Worm (Caenorhabditis elegans) whole organism, midembryonic: Measurements from ENCODE around the gene F19C7.8.
A peak's percentile ranks its signal among the peaks of the same experiment; 100 is the strongest.

Experiments
- T22C8.4 ChIP-seq: fragments of 200-800 bp; sonication (Bioruptor generic); IDR thresholded peaks from 2 replicates; pipeline ENCODE4 v1.3.6; 2022; ENCODE audit warnings: missing genetic modification characterization, missing compliant biosample characterization
- cog-1 ChIP-seq: sonication (generic microtip); optimal IDR thresholded peaks from 2 replicates; lab custom pipeline; 2016; ENCODE audit warnings: missing genetic modification characterization, missing compliant biosample characterization
- flt-1 ChIP-seq: fragments of 200-800 bp; sonication (Bioruptor generic); IDR thresholded peaks from 2 replicates; pipeline ENCODE4 v1.3.6; 2022; ENCODE audit warnings: missing genetic modification characterization, missing compliant biosample characterization
- klf-2 ChIP-seq: fragments of 200-800 bp; sonication (Bioruptor generic); conservative IDR thresholded peaks from 2 replicates; pipeline ENCODE4 v1.3.6; 2022; ENCODE audit warnings: missing genetic modification reagents, missing genetic modification characterization, missing compliant biosample characterization
- med-1 ChIP-seq: sonication (generic microtip); optimal IDR thresholded peaks from 2 replicates; lab custom pipeline; 2017; ENCODE audit warnings: missing genetic modification characterization, mild to moderate bottlenecking, missing compliant biosample characterization, antibody characterized with exemption, missing genetic modification reagents; ENCODE audit not compliant: insufficient read depth
- ref-1 ChIP-seq: fragments of 200-800 bp; sonication (Bioruptor generic); conservative IDR thresholded peaks from 2 replicates; pipeline ENCODE4 v1.3.6; 2022; ENCODE audit warnings: missing genetic modification reagents, missing genetic modification characterization, missing compliant biosample characterization
- tab-1 ChIP-seq: fragments of 200-800 bp; sonication (Bioruptor generic); IDR thresholded peaks from 2 replicates; pipeline ENCODE4 v1.3.6; 2022; ENCODE audit warnings: missing genetic modification characterization, missing compliant biosample characterization
- ztf-23 ChIP-seq: fragments of 200-800 bp; sonication (Bioruptor generic); IDR thresholded peaks from 2 replicates; pipeline ENCODE4 v1.3.6; 2022; ENCODE audit warnings: missing genetic modification reagents, missing genetic modification characterization, missing compliant biosample characterization
- ztf-29 ChIP-seq: fragments of 200-800 bp; sonication (Bioruptor generic); IDR thresholded peaks from 2 replicates; pipeline ENCODE4 v1.3.6; 2022; ENCODE audit warnings: missing genetic modification reagents, missing genetic modification characterization, missing compliant biosample characterization

The F19C7.8 gene

ce11 chrIV:4588408-4588807 lies 49.5 kb downstream of the F19C7.8 start:
- TF ChIP-seq ztf-23 (GFP tag; lab: Robert Waterston, UW): no peak
- TF ChIP-seq T22C8.4 (GFP tag; lab: Robert Waterston, UW): no peak
- TF ChIP-seq cog-1 (tag; lab: Kevin White, UChicago): peak; percentile 14
- TF ChIP-seq klf-2 (GFP tag; lab: Robert Waterston, UW): no peak
- TF ChIP-seq med-1 (GFP tag; lab: Kevin White, UChicago): no peak
- no peak for TF ChIP-seq ref-1 (GFP tag; lab: Robert Waterston, UW)
- TF ChIP-seq tab-1 (GFP tag; lab: Robert Waterston, UW): no peak
- no peak for TF ChIP-seq flt-1 (GFP tag; lab: Robert Waterston, UW)

ce11 chrIV:4587532-4587931 lies 50.4 kb downstream of the F19C7.8 start:
- TF ChIP-seq T22C8.4 (GFP tag; lab: Robert Waterston, UW) (no peak), ref-1 (GFP tag; lab: Robert Waterston, UW) (no peak), med-1 (GFP tag; lab: Kevin White, UChicago) (no peak), klf-2 (GFP tag; lab: Robert Waterston, UW) (no peak), ztf-29 (GFP tag; lab: Robert Waterston, UW) (no peak), cog-1 (tag; lab: Kevin White, UChicago) (no peak), tab-1 (GFP tag; lab: Robert Waterston, UW) (no peak), ztf-23 (GFP tag; lab: Robert Waterston, UW) (no peak), flt-1 (GFP tag; lab: Robert Waterston, UW) (no peak)

ce11 chrIV:4585991-4586390 lies 51.9 kb downstream of the F19C7.8 start:
- TF ChIP-seq ztf-23 (GFP tag; lab: Robert Waterston, UW) (no peak), tab-1 (GFP tag; lab: Robert Waterston, UW) (no peak), flt-1 (GFP tag; lab: Robert Waterston, UW) (no peak), cog-1 (tag; lab: Kevin White, UChicago) (no peak), ztf-29 (GFP tag; lab: Robert Waterston, UW) (no peak), med-1 (GFP tag; lab: Kevin White, UChicago) (no peak), T22C8.4 (GFP tag; lab: Robert Waterston, UW) (no peak), klf-2 (GFP tag; lab: Robert Waterston, UW) (no peak), ref-1 (GFP tag; lab: Robert Waterston, UW) (no peak)

- TF ChIP-seq ref-1 (GFP tag; lab: Robert Waterston, UW) (no peak), flt-1 (GFP tag; lab: Robert Waterston, UW) (no peak), ztf-29 (GFP tag; lab: Robert Waterston, UW) (no peak), T22C8.4 (GFP tag; lab: Robert Waterston, UW) (no peak), cog-1 (tag; lab: Kevin White, UChicago) (no peak), klf-2 (GFP tag; lab: Robert Waterston, UW) (no peak), med-1 (GFP tag; lab: Kevin White, UChicago) (no peak), ztf-23 (GFP tag; lab: Robert Waterston, UW) (no peak), tab-1 (GFP tag; lab: Robert Waterston, UW) (no peak)
These were observed 58.4 kb downstream of the F19C7.8 start for ce11 chrIV:4579472-4579871.

- TF ChIP-seq ref-1 (GFP tag; lab: Robert Waterston, UW) (no peak), klf-2 (GFP tag; lab: Robert Waterston, UW) (no peak), ztf-23 (GFP tag; lab: Robert Waterston, UW) (no peak), flt-1 (GFP tag; lab: Robert Waterston, UW) (no peak), cog-1 (tag; lab: Kevin White, UChicago) (no peak)
These were observed 61.0 kb downstream of the F19C7.8 start for ce11 chrIV:4576847-4577246.

ce11 chrIV:4574051-4574450 lies 63.8 kb downstream of the F19C7.8 start:
- TF ChIP-seq flt-1 (GFP tag; lab: Robert Waterston, UW) (no peak), ref-1 (GFP tag; lab: Robert Waterston, UW) (no peak), T22C8.4 (GFP tag; lab: Robert Waterston, UW) (no peak), cog-1 (tag; lab: Kevin White, UChicago) (no peak), ztf-29 (GFP tag; lab: Robert Waterston, UW) (no peak), ztf-23 (GFP tag; lab: Robert Waterston, UW) (no peak), tab-1 (GFP tag; lab: Robert Waterston, UW) (no peak), klf-2 (GFP tag; lab: Robert Waterston, UW) (no peak), med-1 (GFP tag; lab: Kevin White, UChicago) (no peak)

- TF ChIP-seq ztf-23 (GFP tag; lab: Robert Waterston, UW): no peak
- TF ChIP-seq ref-1 (GFP tag; lab: Robert Waterston, UW): no peak
- no peak for TF ChIP-seq med-1 (GFP tag; lab: Kevin White, UChicago)
- no peak for TF ChIP-seq tab-1 (GFP tag; lab: Robert Waterston, UW)
- TF ChIP-seq cog-1 (tag; lab: Kevin White, UChicago): no peak
- no peak for TF ChIP-seq klf-2 (GFP tag; lab: Robert Waterston, UW)
- TF ChIP-seq flt-1 (GFP tag; lab: Robert Waterston, UW): no peak
- TF ChIP-seq ztf-29 (GFP tag; lab: Robert Waterston, UW): no peak
- TF ChIP-seq T22C8.4 (GFP tag; lab: Robert Waterston, UW): no peak
These were observed 67.3 kb downstream of the F19C7.8 start for ce11 chrIV:4570599-4570998.

ce11 chrIV:4568402-4568891 lies 69.4 kb downstream of the F19C7.8 start, which contains the start of gene F28E10.1:
F28E10.1 (plus strand) TSS chrIV:4568841.
- no peak for TF ChIP-seq med-1 (GFP tag; lab: Kevin White, UChicago)
- TF ChIP-seq cog-1 (tag; lab: Kevin White, UChicago): no peak
- no peak for TF ChIP-seq klf-2 (GFP tag; lab: Robert Waterston, UW)
- no peak for TF ChIP-seq ztf-29 (GFP tag; lab: Robert Waterston, UW)
- TF ChIP-seq ztf-23 (GFP tag; lab: Robert Waterston, UW): no peak
- no peak for TF ChIP-seq ref-1 (GFP tag; lab: Robert Waterston, UW)
- no peak for TF ChIP-seq flt-1 (GFP tag; lab: Robert Waterston, UW)
- TF ChIP-seq tab-1 (GFP tag; lab: Robert Waterston, UW): no peak
- TF ChIP-seq T22C8.4 (GFP tag; lab: Robert Waterston, UW): no peak
